Fruit fly (Drosophila melanogaster): ENCODE data around the gene CG4042.

Gene CG4042

dm6 chr3L:20730323-20731238, 40.7 kb downstream of the CG4042 start, which contains the start of gene CG13252 (continued):
- TF ChIP-seq CG17612 (GFP tag; IDR thresholded peaks at IDR 0.05) = no peak
- no peak for TF ChIP-seq CG8765 (GFP tag; IDR thresholded peaks at IDR 0.05)
- no peak for TF ChIP-seq ems (GFP tag; optimal IDR thresholded peaks at IDR 0.05)
- TF ChIP-seq Fer3 (tag; optimal IDR thresholded peaks at IDR 0.05) = peak; percentile 37
- TF ChIP-seq gt (GFP tag; IDR thresholded peaks at IDR 0.05) = no peak
- TF ChIP-seq Doc3 (GFP tag; IDR thresholded peaks at IDR 0.05; ENCODE audit: partially characterized antibody) = no peak
- TF ChIP-seq fd96Cb (tag; optimal IDR thresholded peaks at IDR 0.05) = no peak
- no peak for TF ChIP-seq Bdp1 (GFP tag; optimal IDR thresholded peaks at IDR 0.05)
- TF ChIP-seq CG17328 (GFP tag; IDR thresholded peaks at IDR 0.05) = no peak
- TF ChIP-seq exex (tag; optimal IDR thresholded peaks at IDR 0.05) = peak; percentile 20
- TF ChIP-seq cas (GFP tag; IDR thresholded peaks at IDR 0.05) = no peak
- no peak for TF ChIP-seq eyg (GFP tag; optimal IDR thresholded peaks at IDR 0.05)
- peak; percentile 44 for TF ChIP-seq CG10543 (GFP tag; optimal IDR thresholded peaks at IDR 0.05)
- TF ChIP-seq Trl (optimal IDR thresholded peaks at IDR 0.05) = peak; percentile 90 to 98
- peak; percentile 2 for TF ChIP-seq Trl (GFP tag; optimal IDR thresholded peaks at IDR 0.05)
- peak; percentile 77 for TF ChIP-seq kni (GFP tag; optimal IDR thresholded peaks at IDR 0.05)
- peak; percentile 36 for TF ChIP-seq fd3F (GFP tag; optimal IDR thresholded peaks at IDR 0.05)
- TF ChIP-seq CG11696 (GFP tag; IDR thresholded peaks at IDR 0.05) = no peak
- TF ChIP-seq CG17359 (tag; optimal IDR thresholded peaks at IDR 0.05) = peak; percentile 29
- TF ChIP-seq sens-2 (GFP tag; IDR thresholded peaks at IDR 0.05) = 0 out of 2 replicates have a peak, but pooled peaks have one; percentile 31
- no peak for TF ChIP-seq mam (GFP tag; optimal IDR thresholded peaks at IDR 0.05)
- no peak for TF ChIP-seq dan (GFP tag; IDR thresholded peaks at IDR 0.05)
- TF ChIP-seq Dad (GFP tag; optimal IDR thresholded peaks at IDR 0.05) = no peak
- TF ChIP-seq Kr (GFP tag; optimal IDR thresholded peaks at IDR 0.05) = no peak
- no peak for TF ChIP-seq toy (GFP tag; IDR thresholded peaks at IDR 0.05)
- peak; percentile 42 for TF ChIP-seq schlank (tag; optimal IDR thresholded peaks at IDR 0.05)
- TF ChIP-seq CG10565 (GFP tag; optimal IDR thresholded peaks at IDR 0.05) = no peak
- TF ChIP-seq CG6272 (GFP tag; IDR thresholded peaks at IDR 0.05) = no peak
- no peak for TF ChIP-seq CG3065 (GFP tag; optimal IDR thresholded peaks at IDR 0.05)
- TF ChIP-seq CG34376 (GFP tag; optimal IDR thresholded peaks at IDR 0.05) = no peak
- no peak for TF ChIP-seq CG4820 (GFP tag; optimal IDR thresholded peaks at IDR 0.05)
- TF ChIP-seq nmo (GFP tag; optimal IDR thresholded peaks at IDR 0.05) = no peak
- TF ChIP-seq danr (GFP tag; IDR thresholded peaks at IDR 0.05) = no peak
- TF ChIP-seq CG11093 (GFP tag; IDR thresholded peaks at IDR 0.05) = no peak
- TF ChIP-seq btn (GFP tag; optimal IDR thresholded peaks at IDR 0.05) = no peak
- TF ChIP-seq CG13424 (tag; optimal IDR thresholded peaks at IDR 0.05) = peak; percentile 23
- peak; percentile 18 for TF ChIP-seq HHEX (GFP tag; optimal IDR thresholded peaks at IDR 0.05)
- TF ChIP-seq CG17568 (GFP tag; optimal IDR thresholded peaks at IDR 0.05) = peak; percentile 38
- TF ChIP-seq CG6254 (GFP tag; optimal IDR thresholded peaks at IDR 0.05) = no peak
- TF ChIP-seq lmd (GFP tag; IDR thresholded peaks at IDR 0.05) = no peak
- no peak for TF ChIP-seq CG5953 (GFP tag; IDR thresholded peaks at IDR 0.05)
- TF ChIP-seq CG7987 (GFP tag; optimal IDR thresholded peaks at IDR 0.05) = peak; percentile 59
- TF ChIP-seq seq (GFP tag; IDR thresholded peaks at IDR 0.05) = 0 out of 2 replicates have a peak, but pooled peaks have one; percentile 39
- TF ChIP-seq Awh (GFP tag; IDR thresholded peaks at IDR 0.05) = peak; percentile 48; the same call in 1 of the 2 replicates
- no peak for TF ChIP-seq Dfd (GFP tag; optimal IDR thresholded peaks at IDR 0.05)
- peak; percentile 26 for TF ChIP-seq cg (GFP tag; optimal IDR thresholded peaks at IDR 0.05)
- TF ChIP-seq mirr (GFP tag; optimal IDR thresholded peaks at IDR 0.05) = peak; percentile 75
- TF ChIP-seq CG7271 (tag; optimal IDR thresholded peaks at IDR 0.05) = no peak
- TF ChIP-seq CG31441 (GFP tag; IDR thresholded peaks at IDR 0.05) = no peak
- TF ChIP-seq CG30403 (GFP tag; optimal IDR thresholded peaks at IDR 0.05) = no peak

All from whole organism, embryonic.